Worm (Caenorhabditis elegans) whole organism, mixed stage, embryonic: Measurements from ENCODE around the gene tbc-6.

Experiments
- elt-1 ChIP-seq: sonication (generic microtip); optimal IDR thresholded peaks from 2 replicates; lab custom pipeline; 2017; ENCODE audit warnings: missing genetic modification characterization, mild to moderate bottlenecking, missing compliant biosample characterization, antibody characterized with exemption, moderate library complexity, borderline replicate concordance; ENCODE audit not compliant: insufficient read depth
- pha-4 ChIP-seq: fragments of 150-350 bp; optimal IDR thresholded peaks from 2 replicates; lab custom pipeline; 2018; ENCODE audit warnings: missing biosample characterization, missing genetic modification reagents, missing genetic modification characterization
- unc-62 ChIP-seq: fragments of 150-350 bp; optimal IDR thresholded peaks from 2 replicates; lab custom pipeline; 2014; ENCODE audit warnings: missing biosample characterization, missing genetic modification reagents, missing genetic modification characterization

ce11 chrII:6833781-6834339, 14.1 kb upstream of the tbc-6 start:
- TF ChIP-seq elt-1 = no peak
- no peak for TF ChIP-seq pha-4 (tag; lab: Kevin White, UChicago)
- TF ChIP-seq unc-62 (GFP tag; lab: Kevin White, UChicago) = no peak
